Fruit fly (Drosophila melanogaster): ENCODE results near the gene CG5805.

DNA sequence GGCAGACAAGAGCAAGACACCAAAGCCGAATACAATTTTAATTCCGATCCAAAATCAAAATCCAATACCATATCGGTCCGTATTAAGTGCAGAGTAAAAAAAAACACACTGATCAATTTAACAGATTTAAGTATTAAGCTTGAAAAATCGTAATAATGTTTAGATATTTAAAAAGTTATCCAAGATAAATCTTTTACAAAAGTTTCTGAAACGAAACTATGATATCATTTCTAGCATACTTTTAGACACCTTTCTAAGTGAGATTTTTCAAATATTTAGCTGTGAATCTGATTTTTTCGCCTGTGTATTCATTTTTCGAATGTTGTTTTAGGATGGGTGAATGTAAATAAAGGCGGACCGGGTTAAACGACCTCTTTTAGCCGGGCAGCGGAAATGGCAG, 10.1 kb downstream of the CG5805 start:
- TF ChIP-seq Hr96 (GFP tag; optimal IDR thresholded peaks at IDR 0.05) (no peak), pad (GFP tag; optimal IDR thresholded peaks at IDR 0.05) (no peak), kay (GFP tag; ENCODE audit: borderline replicate concordance) (no peak), CG11617 (GFP tag; optimal IDR thresholded peaks at IDR 0.05) (no peak), ovo (GFP tag; optimal IDR thresholded peaks at IDR 0.05) (no peak), CG12768 (GFP tag; optimal IDR thresholded peaks at IDR 0.05) (no peak), cnc (optimal IDR thresholded peaks at IDR 0.05) (no peak), cic (GFP tag; optimal IDR thresholded peaks at IDR 0.05) (no peak), tj (GFP tag; optimal IDR thresholded peaks at IDR 0.05) (no peak), CG33017 (tag; optimal IDR thresholded peaks at IDR 0.05) (no peak), Crg-1 (GFP tag; optimal IDR thresholded peaks at IDR 0.05) (no peak)
